Worm (Caenorhabditis elegans) whole organism, L1 larva: Measurements from ENCODE around the gene ZC239.4.
"Not testable (repeated sequence)": the region's sequence is repeated elsewhere in the genome, so short reads cannot be mapped to it uniquely, and the experiment has no call there.

Source experiments
- aha-1 ChIP-seq: fragments of 150-350 bp; optimal IDR thresholded peaks from 2 replicates; lab custom pipeline; 2014; ENCODE audit warnings: missing biosample characterization, missing genetic modification characterization
- ceh-82 ChIP-seq, 3 experiments: fragments of 150-350 bp in 1 of 3; sonication (generic microtip) in 2 of 3; optimal IDR thresholded peaks; 2 replicates each; lab custom pipeline; 2014 to 2017; ENCODE audit warnings: missing biosample characterization in 3 of 3, missing genetic modification characterization in 3 of 3
- fkh-4 ChIP-seq: sonication (generic microtip); optimal IDR thresholded peaks from 2 replicates; lab custom pipeline; 2016; ENCODE audit warnings: missing compliant biosample characterization, missing genetic modification characterization, borderline replicate concordance
- hpl-2 ChIP-seq: fragments of 150-350 bp; optimal IDR thresholded peaks from 2 replicates; lab custom pipeline; 2014; ENCODE audit warnings: missing biosample characterization, missing genetic modification reagents, missing genetic modification characterization
- jun-1 ChIP-seq: fragments of 150-350 bp; optimal IDR thresholded peaks from 2 replicates; lab custom pipeline; 2014; ENCODE audit warnings: missing biosample characterization, missing genetic modification reagents, missing genetic modification characterization
- lsy-2 ChIP-seq, 2 experiments: fragments of 150-350 bp; optimal IDR thresholded peaks; 2 replicates each; lab custom pipeline; 2014; ENCODE audit warnings: missing biosample characterization in 2 of 2, missing genetic modification characterization in 2 of 2
- mdl-1 ChIP-seq, 2 experiments: fragments of 150-350 bp; optimal IDR thresholded peaks; 2 replicates each; lab custom pipeline; 2014 to 2017; ENCODE audit warnings: missing biosample characterization in 2 of 2, missing genetic modification characterization in 2 of 2, inconsistent platforms in 1 of 2
- nhr-11 ChIP-seq: fragments of 150-350 bp; optimal IDR thresholded peaks from 2 replicates; lab custom pipeline; 2014; ENCODE audit warnings: missing biosample characterization, missing genetic modification characterization
- nhr-76 ChIP-seq: sonication (generic microtip); optimal IDR thresholded peaks from 2 replicates; lab custom pipeline; 2017; ENCODE audit warnings: missing biosample characterization, missing genetic modification characterization

- TF ChIP-seq hpl-2 (GFP tag; lab: Kevin White, UChicago); fkh-4 (tag; lab: Kevin White, UChicago); jun-1 (tag; lab: Kevin White, UChicago); aha-1 (tag; lab: Kevin White, UChicago); ceh-82 (tag; optimal IDR thresholded peaks at IDR 0.05; lab: Kevin White, UChicago); lsy-2 (tag; optimal IDR thresholded peaks at IDR 0.05; lab: Kevin White, UChicago); nhr-11 (tag; lab: Kevin White, UChicago); nhr-76; mdl-1 (tag; optimal IDR thresholded peaks at IDR 0.05; lab: Kevin White, UChicago): not testable (repeated sequence)
Observed at ce11 chrII:3215762-3216161, 1.8 kb downstream of the ZC239.4 start, which contains the start of gene ZC239.3.
